Worm (Caenorhabditis elegans) whole organism, young adult: ENCODE measurements around the gene F11C7.6.

Experiments used
- T26A5.8 ChIP-seq: sonication (generic microtip); optimal IDR thresholded peaks from 2 replicates; lab custom pipeline; 2016; ENCODE audit warnings: missing genetic modification characterization, missing compliant biosample characterization
- ceh-79 ChIP-seq: sonication (generic microtip); optimal IDR thresholded peaks from 2 replicates; lab custom pipeline; 2017; ENCODE audit warnings: mild to moderate bottlenecking, missing genetic modification characterization, missing compliant biosample characterization
- ets-4 ChIP-seq: fragments of 200-800 bp; sonication (Bioruptor generic); optimal IDR thresholded peaks from 2 replicates; lab custom pipeline; 2018; ENCODE audit warnings: mild to moderate bottlenecking, missing genetic modification characterization, missing compliant biosample characterization
- snpc-1.3 ChIP-seq: sonication (generic microtip); optimal IDR thresholded peaks from 2 replicates; lab custom pipeline; 2017; ENCODE audit warnings: missing genetic modification characterization, mild to moderate bottlenecking, missing compliant biosample characterization, antibody characterized with exemption, moderate library complexity, missing genotype, missing genetic modification reagents; ENCODE audit not compliant: insufficient read depth
- unc-62 ChIP-seq: fragments of 150-350 bp; optimal IDR thresholded peaks from 2 replicates; lab custom pipeline; 2014; ENCODE audit warnings: missing biosample characterization, missing genetic modification reagents, missing genetic modification characterization

ce11 chrX:17412642-17413041, 11.3 kb downstream of the F11C7.6 start:
- TF ChIP-seq unc-62 (GFP tag; lab: Kevin White, UChicago), result no peak
- TF ChIP-seq ets-4 (GFP tag; lab: Kevin White, UChicago), result no peak
- no peak for TF ChIP-seq T26A5.8 (tag; lab: Kevin White, UChicago)
- no peak for TF ChIP-seq snpc-1.3 (tag; lab: Kevin White, UChicago)
- TF ChIP-seq ceh-79 (tag; lab: Kevin White, UChicago), result no peak
